Fruit fly (Drosophila melanogaster) whole organism, embryonic: ENCODE data around the gene bmm.

ENCODE experiments used
- Asciz ChIP-seq: fragments of 200-800 bp; sonication (Bioruptor generic); optimal IDR thresholded peaks from 2 replicates; lab custom pipeline; 2017; ENCODE audit warnings: missing biosample characterization, mild to moderate bottlenecking, missing genetic modification characterization, missing genetic modification reagents
- CG12391 ChIP-seq: fragments of 200-800 bp; sonication (Bioruptor generic); optimal IDR thresholded peaks from 3 replicates; lab custom pipeline; 2018; ENCODE audit warnings: missing biosample characterization, mild to moderate bottlenecking, missing genetic modification characterization, moderate library complexity
- CG12769 ChIP-seq: fragments of 200-800 bp; sonication (Bioruptor generic); optimal IDR thresholded peaks from 2 replicates; lab custom pipeline; 2019; ENCODE audit warnings: missing biosample characterization, mild to moderate bottlenecking, missing genetic modification characterization, moderate library complexity
- CG13624 ChIP-seq: fragments of 200-800 bp; sonication (Bioruptor generic); optimal IDR thresholded peaks from 2 replicates; lab custom pipeline; 2016; ENCODE audit warnings: missing biosample characterization, missing genetic modification characterization
- CG14710 ChIP-seq: fragments of 200-800 bp; sonication (Bioruptor generic); optimal IDR thresholded peaks from 3 replicates; lab custom pipeline; 2019; ENCODE audit warnings: missing biosample characterization, mild to moderate bottlenecking, missing genetic modification characterization, moderate library complexity
- CG15073 ChIP-seq: fragments of 200-800 bp; sonication (Bioruptor generic); optimal IDR thresholded peaks from 2 replicates; lab custom pipeline; 2016; ENCODE audit warnings: missing biosample characterization, missing genetic modification characterization
- CG1529 ChIP-seq: fragments of 200-800 bp; sonication (Bioruptor generic); optimal IDR thresholded peaks from 3 replicates; lab custom pipeline; 2018; ENCODE audit warnings: missing biosample characterization, missing genetic modification characterization
- CG16813 ChIP-seq: fragments of 200-800 bp; sonication (Bioruptor generic); IDR thresholded peaks from 3 replicates; pipeline ENCODE4 v1.3.6; 2022; ENCODE audit warnings: missing biosample characterization, missing genetic modification characterization; ENCODE audit not compliant: partially characterized antibody
- CG17186 ChIP-seq: fragments of 200-800 bp; sonication (Bioruptor generic); optimal IDR thresholded peaks from 3 replicates; lab custom pipeline; 2017; ENCODE audit warnings: missing biosample characterization, missing genetic modification reagents, missing genetic modification characterization
- CG17802 ChIP-seq: fragments of 200-800 bp; sonication (Bioruptor generic); optimal IDR thresholded peaks from 2 replicates; lab custom pipeline; 2018; ENCODE audit warnings: missing biosample characterization, mild to moderate bottlenecking, missing genetic modification characterization, moderate library complexity
- CG17829 ChIP-seq: fragments of 200-800 bp; optimal IDR thresholded peaks from 2 replicates; lab custom pipeline; 2019; ENCODE audit warnings: missing biosample characterization, mild to moderate bottlenecking, missing genetic modification characterization, moderate library complexity
- CG18476 ChIP-seq: fragments of 200-800 bp; sonication (Bioruptor generic); optimal IDR thresholded peaks from 2 replicates; lab custom pipeline; 2016; ENCODE audit warnings: missing biosample characterization, mild to moderate bottlenecking, missing genetic modification characterization
- CG2202 ChIP-seq: fragments of 200-800 bp; sonication (Bioruptor generic); optimal IDR thresholded peaks from 2 replicates; lab custom pipeline; 2018; ENCODE audit warnings: missing biosample characterization, mild to moderate bottlenecking, missing genetic modification characterization
- CG31388 ChIP-seq: fragments of 200-800 bp; sonication (Bioruptor generic); optimal IDR thresholded peaks from 2 replicates; lab custom pipeline; 2016; ENCODE audit warnings: missing biosample characterization, missing genetic modification characterization
- CG32532 ChIP-seq: fragments of 200-800 bp; sonication (Bioruptor generic); IDR thresholded peaks from 2 replicates; pipeline ENCODE4 v1.3.6; 2022; ENCODE audit warnings: missing biosample characterization, missing genetic modification characterization
- CG4730 ChIP-seq: fragments of 200-800 bp; sonication (Bioruptor generic); IDR thresholded peaks from 2 replicates; pipeline ENCODE4 v1.3.6; 2022; ENCODE audit warnings: missing biosample characterization, missing genetic modification characterization
- CG6689 ChIP-seq: fragments of 200-800 bp; sonication (Bioruptor generic); IDR thresholded peaks from 2 replicates; pipeline ENCODE4 v1.3.6; 2022; ENCODE audit warnings: missing biosample characterization, missing genetic modification characterization
- CG7357 ChIP-seq: fragments of 200-800 bp; sonication (Bioruptor generic); IDR thresholded peaks from 3 replicates; pipeline ENCODE4 v1.3.6; 2022; ENCODE audit warnings: missing biosample characterization, missing genetic modification characterization
- CG7963 ChIP-seq: fragments of 200-800 bp; sonication (Bioruptor generic); IDR thresholded peaks from 3 replicates; pipeline ENCODE4 v1.3.6; 2022; ENCODE audit warnings: missing biosample characterization, missing genetic modification characterization; ENCODE audit not compliant: partially characterized antibody
- CG8765 ChIP-seq: fragments of 200-800 bp; sonication (Bioruptor generic); IDR thresholded peaks from 2 replicates; pipeline ENCODE4 v1.3.6; 2022; ENCODE audit warnings: missing biosample characterization, missing genetic modification characterization
- CG9817 ChIP-seq: fragments of 200-800 bp; sonication (Bioruptor generic); optimal IDR thresholded peaks from 2 replicates; lab custom pipeline; 2018; ENCODE audit warnings: missing biosample characterization, mild to moderate bottlenecking, missing genetic modification characterization, moderate library complexity
- Dp ChIP-seq: fragments of 200-800 bp; sonication (Bioruptor generic); optimal IDR thresholded peaks from 2 replicates; lab custom pipeline; 2018; ENCODE audit warnings: missing biosample characterization, mild to moderate bottlenecking, missing genetic modification characterization, moderate library complexity
- E2f2 ChIP-seq: fragments of 200-800 bp; sonication (Bioruptor generic); IDR thresholded peaks from 2 replicates; pipeline ENCODE4 v1.3.6; 2022; ENCODE audit warnings: missing biosample characterization, missing genetic modification characterization
- Eip74EF ChIP-seq, 2 experiments: fragments of 200-800 bp in 1 of 2; fragments of >200 bp in 1 of 2; sonication (Bioruptor generic) in 1 of 2; optimal IDR thresholded peaks; 2 replicates each; lab custom pipeline; 2017 to 2019; ENCODE audit warnings: missing biosample characterization in 2 of 2, missing genetic modification characterization in 2 of 2, mild to moderate bottlenecking in 1 of 2, moderate library complexity in 1 of 2
- HHEX ChIP-seq: fragments of 200-800 bp; sonication (Bioruptor generic); optimal IDR thresholded peaks from 3 replicates; lab custom pipeline; 2017; ENCODE audit warnings: missing biosample characterization, mild to moderate bottlenecking, missing genetic modification characterization, missing genetic modification reagents
- HLH54F ChIP-seq: fragments of 200-800 bp; sonication (Bioruptor generic); optimal IDR thresholded peaks from 3 replicates; lab custom pipeline; 2016; ENCODE audit warnings: missing biosample characterization, missing genetic modification characterization
- Hr51 ChIP-seq, 2 experiments: fragments of 200-800 bp; sonication (Bioruptor generic); optimal IDR thresholded peaks; 2 replicates in 1 of 2; 3 replicates in 1 of 2; lab custom pipeline; 2016 to 2018; ENCODE audit warnings: missing biosample characterization in 2 of 2, missing genetic modification characterization in 2 of 2, mild to moderate bottlenecking in 1 of 2, moderate library complexity in 1 of 2
- MTF-1 ChIP-seq: fragments of 200-800 bp; sonication (Bioruptor generic); optimal IDR thresholded peaks from 2 replicates; lab custom pipeline; 2018; ENCODE audit warnings: missing biosample characterization, mild to moderate bottlenecking, missing genetic modification characterization, borderline replicate concordance
- Mes4 ChIP-seq: fragments of 200-800 bp; sonication (Bioruptor generic); optimal IDR thresholded peaks from 2 replicates; lab custom pipeline; 2016; ENCODE audit warnings: missing biosample characterization, missing genetic modification characterization
- NC2β ChIP-seq: fragments of 200-800 bp; sonication (Bioruptor generic); optimal IDR thresholded peaks from 2 replicates; lab custom pipeline; 2016; ENCODE audit warnings: missing biosample characterization, missing genetic modification characterization
- Oli ChIP-seq: fragments of 200-800 bp; sonication (Bioruptor generic); optimal IDR thresholded peaks from 2 replicates; lab custom pipeline; 2018; ENCODE audit warnings: missing biosample characterization, mild to moderate bottlenecking, missing genetic modification characterization, moderate library complexity
- ab ChIP-seq: fragments of 200-800 bp; sonication (Bioruptor generic); optimal IDR thresholded peaks from 2 replicates; lab custom pipeline; 2016; ENCODE audit warnings: missing biosample characterization, missing genetic modification characterization
- cad ChIP-seq: fragments of >200 bp; optimal IDR thresholded peaks from 2 replicates; lab custom pipeline; 2017; ENCODE audit warnings: missing biosample characterization, missing genetic modification characterization
- chm ChIP-seq: fragments of 200-800 bp; sonication (Bioruptor generic); IDR thresholded peaks from 2 replicates; pipeline ENCODE4 v1.3.6; 2022; ENCODE audit warnings: missing biosample characterization, missing genetic modification characterization
- corto ChIP-seq: fragments of 200-800 bp; sonication (Bioruptor generic); optimal IDR thresholded peaks from 2 replicates; lab custom pipeline; 2016; ENCODE audit warnings: missing biosample characterization, mild to moderate bottlenecking, missing genetic modification characterization, moderate library complexity
- cwo ChIP-seq: fragments of 200-800 bp; sonication (Bioruptor generic); optimal IDR thresholded peaks from 3 replicates; lab custom pipeline; 2017; ENCODE audit warnings: missing biosample characterization, missing genetic modification characterization, mild to moderate bottlenecking, moderate library complexity, missing genetic modification reagents
- disco-r ChIP-seq: fragments of 200-800 bp; sonication (Bioruptor generic); optimal IDR thresholded peaks from 2 replicates; lab custom pipeline; 2016; ENCODE audit warnings: missing biosample characterization, missing genetic modification characterization
- gcm2 ChIP-seq: fragments of 200-800 bp; sonication (Bioruptor generic); optimal IDR thresholded peaks from 2 replicates; lab custom pipeline; 2016; ENCODE audit warnings: missing biosample characterization, missing genetic modification characterization
- ind ChIP-seq: fragments of 200-800 bp; sonication (Bioruptor generic); optimal IDR thresholded peaks from 3 replicates; lab custom pipeline; 2016; ENCODE audit warnings: missing biosample characterization, missing genetic modification characterization
- lola ChIP-seq, 3 experiments: fragments of >200 bp in 2 of 3; fragments of 200-800 bp in 1 of 3; sonication (Bioruptor generic) in 1 of 3; optimal IDR thresholded peaks; 2 replicates each; lab custom pipeline; 2017 to 2019; ENCODE audit warnings: missing biosample characterization in 3 of 3, missing genetic modification characterization in 3 of 3, mild to moderate bottlenecking in 1 of 3, moderate library complexity in 1 of 3
- onecut ChIP-seq: fragments of 200-800 bp; sonication (Bioruptor generic); IDR thresholded peaks from 2 replicates; pipeline ENCODE4 v1.3.6; 2022; ENCODE audit warnings: missing biosample characterization, missing genetic modification characterization
- p53 ChIP-seq: fragments of 200-800 bp; sonication (Bioruptor generic); optimal IDR thresholded peaks from 2 replicates; lab custom pipeline; 2016; ENCODE audit warnings: missing biosample characterization, missing genetic modification characterization
- repo ChIP-seq: fragments of 200-800 bp; sonication (Bioruptor generic); optimal IDR thresholded peaks from 2 replicates; lab custom pipeline; 2016; ENCODE audit warnings: missing biosample characterization, missing genetic modification characterization
- schlank ChIP-seq: fragments of 200-800 bp; sonication (Bioruptor generic); optimal IDR thresholded peaks from 2 replicates; lab custom pipeline; 2018; ENCODE audit warnings: missing biosample characterization, mild to moderate bottlenecking, missing genetic modification characterization
- sisA ChIP-seq: fragments of 200-800 bp; sonication (Bioruptor generic); IDR thresholded peaks from 2 replicates; pipeline ENCODE4 v1.3.6; 2022; ENCODE audit warnings: missing biosample characterization, missing genetic modification characterization
- slp2 ChIP-seq: fragments of 200-800 bp; sonication (Bioruptor generic); optimal IDR thresholded peaks from 2 replicates; lab custom pipeline; 2016; ENCODE audit warnings: missing biosample characterization, missing genetic modification characterization
- tin ChIP-seq: fragments of 200-800 bp; sonication (Bioruptor generic); optimal IDR thresholded peaks from 3 replicates; lab custom pipeline; 2016; ENCODE audit warnings: missing biosample characterization, missing genetic modification characterization
- tx ChIP-seq: fragments of 200-800 bp; sonication (Bioruptor generic); optimal IDR thresholded peaks from 2 replicates; lab custom pipeline; 2016; ENCODE audit warnings: missing biosample characterization, missing genetic modification characterization
- zen ChIP-seq: fragments of 200-800 bp; sonication (Bioruptor generic); optimal IDR thresholded peaks from 3 replicates; lab custom pipeline; 2018; ENCODE audit warnings: missing biosample characterization, mild to moderate bottlenecking, missing genetic modification characterization, moderate library complexity

Gene bmm

dm6 chr3L:14790127-14790589 lies 3.9 kb upstream of the bmm start (continued):
- TF ChIP-seq Eip74EF (GFP tag; optimal IDR thresholded peaks at IDR 0.05; lab: Kevin White, UChicago) (no peak), CG4730 (GFP tag; lab: Robert Waterston, UW) (peak; percentile 55), Oli (tag; lab: Kevin White, UChicago) (peak; percentile 60), CG31388 (GFP tag; lab: Kevin White, UChicago) (peak; percentile 84), CG32532 (GFP tag; lab: Robert Waterston, UW) (peak; percentile 77), onecut (peak; percentile 22; the same call in 1 of the 2 replicates), CG8765 (GFP tag; lab: Robert Waterston, UW) (peak; percentile 44; the same call in 1 of the 2 replicates), sisA (peak; percentile 76), chm (GFP tag; lab: Robert Waterston, UW) (peak; percentile 61), HHEX (peak; percentile 77), tx (GFP tag; lab: Kevin White, UChicago) (peak; percentile 90), CG18476 (peak; percentile 81), ab (no peak), ind (GFP tag; lab: Kevin White, UChicago) (peak; percentile 82), Dp (GFP tag; lab: Kevin White, UChicago) (no peak), disco-r (GFP tag; lab: Kevin White, UChicago) (peak; percentile 76), NC2β (GFP tag; lab: Kevin White, UChicago) (peak; percentile 80), CG2202 (peak; percentile 34), CG7963 (0 out of 3 replicates have a peak, but pooled peaks have one; percentile 61), CG17829 (tag; lab: Kevin White, UChicago) (peak; percentile 41), CG17186 (peak; percentile 87), CG9817 (peak; percentile 80), repo (GFP tag; lab: Kevin White, UChicago) (peak; percentile 81), CG13624 (GFP tag; lab: Kevin White, UChicago) (peak; percentile 88), CG12769 (tag; lab: Kevin White, UChicago) (no peak), lola (GFP tag; optimal IDR thresholded peaks at IDR 0.05; lab: Kevin White, UChicago) (peak in 1 of 3 experiments; percentile 31), HLH54F (peak; percentile 91), CG16813 (peak; percentile 82), Mes4 (GFP tag; lab: Kevin White, UChicago) (peak; percentile 82), cwo (peak; percentile 13), CG17802 (tag; lab: Kevin White, UChicago) (peak; percentile 33), Asciz (GFP tag; lab: Kevin White, UChicago) (no peak), cad (no peak), CG15073 (GFP tag; lab: Kevin White, UChicago) (no peak), CG6689 (GFP tag; lab: Robert Waterston, UW) (peak; percentile 83), schlank (tag; lab: Kevin White, UChicago) (peak; percentile 69), CG1529 (peak; percentile 49), CG14710 (tag; lab: Kevin White, UChicago) (peak; percentile 70), gcm2 (GFP tag; lab: Kevin White, UChicago) (peak; percentile 47), zen (tag; lab: Kevin White, UChicago) (peak; percentile 69), Hr51 (GFP tag; optimal IDR thresholded peaks at IDR 0.05; lab: Kevin White, UChicago) (peak in 1 of 2 experiments; percentile 81), p53 (GFP tag; lab: Kevin White, UChicago) (peak; percentile 54), MTF-1 (GFP tag; lab: Kevin White, UChicago) (peak; percentile 59), CG7357 (GFP tag; lab: Robert Waterston, UW) (peak; percentile 68), slp2 (GFP tag; lab: Kevin White, UChicago) (peak; percentile 75), E2f2 (GFP tag; lab: Robert Waterston, UW) (no peak; the same call in 1 of the 2 replicates), tin (GFP tag; lab: Kevin White, UChicago) (peak; percentile 86), CG12391 (tag; lab: Kevin White, UChicago) (peak; percentile 71), corto (GFP tag; lab: Kevin White, UChicago) (peak; percentile 64)
